Fruit fly (Drosophila melanogaster): ENCODE data around the gene CG18558.

CG18558 gene

dm6 chr2L:2884683-2885502, 40.6 kb upstream of the CG18558 start (continued):
- TF ChIP-seq NFAT (GFP tag; IDR thresholded peaks at IDR 0.05) (peak; percentile 73), CG17829 (tag; optimal IDR thresholded peaks at IDR 0.05) (peak; percentile 40), dm (GFP tag; optimal IDR thresholded peaks at IDR 0.05) (peak; percentile 45), CG1647 (GFP tag; optimal IDR thresholded peaks at IDR 0.05) (peak; percentile 8), Med (GFP tag) (peak; percentile 96), sima (GFP tag; optimal IDR thresholded peaks at IDR 0.05) (no peak), YL-1 (GFP tag; optimal IDR thresholded peaks at IDR 0.05) (peak; percentile 5), Adf1 (GFP tag; IDR thresholded peaks at IDR 0.05) (peak; percentile 70), NK7.1 (GFP tag; optimal IDR thresholded peaks at IDR 0.05) (no peak), sqz (GFP tag; optimal IDR thresholded peaks at IDR 0.05) (no peak), D19B (GFP tag; optimal IDR thresholded peaks at IDR 0.05) (peak; percentile 15), Hmr (GFP tag; optimal IDR thresholded peaks at IDR 0.05) (peak; percentile 58), seq (GFP tag; IDR thresholded peaks at IDR 0.05) (no peak), CG10654 (GFP tag; optimal IDR thresholded peaks at IDR 0.05) (no peak), Nf-YC (tag; optimal IDR thresholded peaks at IDR 0.05) (peak; percentile 33), fu2 (GFP tag; optimal IDR thresholded peaks at IDR 0.05) (no peak), usp (GFP tag; optimal IDR thresholded peaks at IDR 0.05) (no peak), Dll (GFP tag; IDR thresholded peaks at IDR 0.05; ENCODE audit: partially characterized antibody) (0 out of 4 replicates have a peak, but pooled peaks have one; percentile 31), Side (GFP tag; optimal IDR thresholded peaks at IDR 0.05) (no peak), hbn (GFP tag; IDR thresholded peaks at IDR 0.05; ENCODE audit: partially characterized antibody) (peak; percentile 24; the same call in 1 of the 2 replicates), Bteb2 (GFP tag; optimal IDR thresholded peaks at IDR 0.05) (no peak), Trl (optimal IDR thresholded peaks at IDR 0.05) (peak in 1 of 2 experiments; percentile 50), Trl (GFP tag; optimal IDR thresholded peaks at IDR 0.05) (peak; percentile 11), CG8765 (GFP tag; IDR thresholded peaks at IDR 0.05) (no peak), stc (GFP tag; IDR thresholded peaks at IDR 0.05) (0 out of 2 replicates have a peak, but pooled peaks have one; percentile 31), Mrtf (GFP tag; IDR thresholded peaks at IDR 0.05) (peak; percentile 53; the same call in 1 of the 3 replicates), lov (optimal IDR thresholded peaks at IDR 0.05) (no peak), lov (GFP tag; IDR thresholded peaks at IDR 0.05) (0 out of 3 replicates have a peak, but pooled peaks have one; percentile 59), wor (GFP tag; IDR thresholded peaks at IDR 0.05) (no peak), MESR4 (GFP tag; optimal IDR thresholded peaks at IDR 0.05) (peak; percentile 41), CG5180 (GFP tag; optimal IDR thresholded peaks at IDR 0.05) (no peak), Doc3 (GFP tag; IDR thresholded peaks at IDR 0.05; ENCODE audit: partially characterized antibody) (no peak), CG10321 (GFP tag; IDR thresholded peaks at IDR 0.05) (no peak), Atf-2 (GFP tag; optimal IDR thresholded peaks at IDR 0.05) (no peak), CG13624 (GFP tag; optimal IDR thresholded peaks at IDR 0.05) (peak; percentile 85), psq (GFP tag; optimal IDR thresholded peaks at IDR 0.05) (no peak), en (GFP tag; optimal IDR thresholded peaks at IDR 0.05) (no peak), kay (GFP tag; optimal IDR thresholded peaks at IDR 0.05) (no peak), aop (GFP tag; IDR thresholded peaks at IDR 0.05) (peak; percentile 42; the same call in 1 of the 2 replicates), HmgD (GFP tag; optimal IDR thresholded peaks at IDR 0.05) (no peak), pita (GFP tag; optimal IDR thresholded peaks at IDR 0.05) (no peak), CG6854 (GFP tag; optimal IDR thresholded peaks at IDR 0.05) (peak; percentile 54), Nf-YB (GFP tag; optimal IDR thresholded peaks at IDR 0.05) (no peak), CG32532 (GFP tag; IDR thresholded peaks at IDR 0.05) (peak; percentile 70), her (GFP tag; optimal IDR thresholded peaks at IDR 0.05) (no peak), vfl (GFP tag; optimal IDR thresholded peaks at IDR 0.05) (no peak), CG14860 (GFP tag; IDR thresholded peaks at IDR 0.05; ENCODE audit: partially characterized antibody) (no peak), crc (GFP tag; optimal IDR thresholded peaks at IDR 0.05) (no peak), trem (tag; optimal IDR thresholded peaks at IDR 0.05) (peak; percentile 34), fd3F (GFP tag; optimal IDR thresholded peaks at IDR 0.05) (no peak), CG16863 (GFP tag; optimal IDR thresholded peaks at IDR 0.05) (no peak)
